Worm (Caenorhabditis elegans): Measurements from ENCODE around the gene twf-2.

Gene twf-2

DNA sequence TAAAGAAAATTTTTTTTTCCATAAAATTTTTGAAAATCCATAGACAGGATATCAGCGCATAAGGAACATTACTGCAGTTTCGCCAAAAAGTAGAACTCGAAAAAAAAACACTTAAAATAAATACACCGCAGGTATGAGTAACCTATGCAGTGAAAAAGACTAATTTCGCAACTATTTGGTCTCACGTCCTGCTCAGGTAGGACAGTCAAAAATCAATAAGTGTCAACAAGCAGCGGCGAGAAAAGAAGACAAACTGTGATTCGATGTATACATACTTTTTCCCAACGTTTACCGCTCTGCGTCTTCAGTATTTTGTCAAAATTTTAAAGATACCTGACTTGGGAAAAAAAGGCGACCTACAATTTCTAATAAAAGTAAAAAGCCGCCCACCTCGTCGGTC is 34.0 kb upstream of the twf-2 start:
- TF ChIP-seq cebp-1 (GFP tag; IDR thresholded peaks at IDR 0.05) (no peak; the same call in 1 of the 2 replicates), cebp-1 (tag; optimal IDR thresholded peaks at IDR 0.05) (peak; percentile 87), F55B11.4 (tag; optimal IDR thresholded peaks at IDR 0.05; ENCODE audit: borderline replicate concordance, insufficient read depth) (no peak), nfyb-1 (GFP tag; IDR thresholded peaks at IDR 0.05) (no peak)

DNA sequence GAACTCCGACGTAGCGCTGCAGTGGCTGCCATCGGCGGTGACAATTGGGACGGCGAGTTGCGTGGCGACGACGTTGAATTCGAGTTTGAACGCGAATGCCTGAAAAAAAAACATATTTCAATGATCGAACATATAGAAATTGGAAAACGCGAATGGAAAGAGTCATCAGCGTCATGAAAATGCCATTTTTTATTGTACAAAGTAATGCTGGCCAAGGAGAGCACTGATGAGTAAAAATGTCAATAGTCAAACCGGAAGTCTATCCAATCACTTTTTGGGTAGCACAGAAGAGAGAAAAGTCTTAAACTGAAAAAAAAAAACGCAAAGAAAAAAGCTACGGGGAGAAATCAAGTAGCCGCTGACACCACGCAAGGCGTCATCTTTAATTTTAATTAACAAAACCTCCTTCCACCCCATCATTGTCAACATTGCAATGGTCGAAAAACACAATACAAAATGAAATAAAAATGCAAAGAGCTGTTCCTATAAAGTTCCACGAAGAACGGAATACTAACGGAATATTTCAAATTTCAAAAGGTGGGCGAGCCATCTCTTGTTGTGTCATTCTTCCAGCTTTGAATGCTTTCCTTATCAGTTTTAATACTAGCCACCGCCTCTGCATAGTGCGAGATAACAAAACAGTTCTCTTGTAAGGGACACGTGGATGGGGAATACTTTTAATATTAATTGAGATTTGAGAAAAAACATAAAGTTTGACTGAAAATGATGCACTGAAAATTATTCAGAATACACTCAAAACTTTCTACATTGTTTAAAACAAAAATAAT is 32.6 kb upstream of the twf-2 start:
- no peak for TF ChIP-seq rec-8 (tag; optimal IDR thresholded peaks at IDR 0.05)
- no peak for TF ChIP-seq dpl-1 (GFP tag; optimal IDR thresholded peaks at IDR 0.05)
- no peak for TF ChIP-seq egrh-3 (GFP tag; IDR thresholded peaks at IDR 0.05)
- peak; percentile 45 for TF ChIP-seq nhr-80 (tag; optimal IDR thresholded peaks at IDR 0.05)
- TF ChIP-seq snpc-4 (GFP tag; optimal IDR thresholded peaks at IDR 0.05) = no peak
- no peak for TF ChIP-seq snpc-4 (tag; optimal IDR thresholded peaks at IDR 0.05)
- TF ChIP-seq B0336.3 (GFP tag; IDR thresholded peaks at IDR 0.05) = no peak
- TF ChIP-seq B0035.1 (tag; optimal IDR thresholded peaks at IDR 0.05) = no peak

DNA sequence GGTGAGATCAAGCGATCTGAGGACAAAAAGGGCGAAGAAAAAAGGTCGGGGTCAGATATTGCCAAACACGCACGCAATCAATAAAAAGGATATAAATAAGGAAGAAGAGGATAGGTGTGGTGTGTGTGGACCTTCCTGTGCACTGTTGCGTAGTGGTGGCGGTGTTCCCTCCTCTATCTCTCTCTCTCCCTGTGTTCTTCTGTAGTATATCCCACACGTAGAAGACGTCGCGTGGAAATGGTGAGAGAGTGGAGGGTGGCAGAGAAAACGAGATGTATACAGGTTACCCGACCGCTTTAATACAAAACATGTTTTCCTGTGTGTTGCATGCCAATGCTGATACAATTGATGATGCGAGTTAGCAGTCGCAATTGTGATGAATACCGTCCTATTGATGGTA is 31.4 kb upstream of the twf-2 start:
- TF ChIP-seq dox-1 (GFP tag; IDR thresholded peaks at IDR 0.05) (0 out of 2 replicates have a peak, but pooled peaks have one; percentile 23), nhr-27 (tag; optimal IDR thresholded peaks at IDR 0.05) (no peak), pbrm-1 (GFP tag; IDR thresholded peaks at IDR 0.05) (0 out of 2 replicates have a peak, but pooled peaks have one; percentile 16), ztf-25 (GFP tag; IDR thresholded peaks at IDR 0.05) (no peak), K12H6.12 (tag; optimal IDR thresholded peaks at IDR 0.05) (no peak)

- TF ChIP-seq lag-1 (GFP tag; IDR thresholded peaks at IDR 0.05) (no peak), tbx-9 (tag; optimal IDR thresholded peaks at IDR 0.05; ENCODE audit: borderline replicate concordance) (no peak), lsl-1 (GFP tag; optimal IDR thresholded peaks at IDR 0.05) (no peak), tlf-1 (GFP tag; optimal IDR thresholded peaks at IDR 0.05) (no peak), dox-1 (GFP tag; IDR thresholded peaks at IDR 0.05) (no peak), ztf-25 (GFP tag; IDR thresholded peaks at IDR 0.05) (no peak), zfh-2 (GFP tag; conservative IDR thresholded peaks at IDR 0.05) (peak; percentile 88), aptf-3 (GFP tag; IDR thresholded peaks at IDR 0.05) (0 out of 2 replicates have a peak, but pooled peaks have one; percentile 19), hmg-20 (GFP tag; IDR thresholded peaks at IDR 0.05) (no peak), die-1 (tag; optimal IDR thresholded peaks at IDR 0.05) (no peak)
Observed at ce11 chrX:16416790-16417330, 29.1 kb upstream of the twf-2 start, which contains the start of gene eat-17. Gene eat-17, minus strand, starts transcription at chrX:16416840.

ce11 chrX:16418396-16418795 is 27.6 kb upstream of the twf-2 start:
- TF ChIP-seq ceh-100 (GFP tag; IDR thresholded peaks at IDR 0.05) = no peak
- TF ChIP-seq mel-28 (tag; optimal IDR thresholded peaks at IDR 0.05; ENCODE audit: borderline replicate concordance) = no peak
- TF ChIP-seq efl-1 (GFP tag; optimal IDR thresholded peaks at IDR 0.05) = peak; percentile 75
- no peak for TF ChIP-seq Y95B8A.8 (GFP tag; IDR thresholded peaks at IDR 0.05)
- TF ChIP-seq mxl-1 (tag; optimal IDR thresholded peaks at IDR 0.05) = no peak
- no peak for TF ChIP-seq hsf-1 (GFP tag; IDR thresholded peaks at IDR 0.05)
- peak; percentile 28 for TF ChIP-seq dpl-1 (GFP tag; optimal IDR thresholded peaks at IDR 0.05)
- no peak for TF ChIP-seq ceh-79 (tag; optimal IDR thresholded peaks at IDR 0.05)
- TF ChIP-seq egrh-3 (GFP tag; IDR thresholded peaks at IDR 0.05) = 0 out of 2 replicates have a peak, but pooled peaks have one; percentile 19
- TF ChIP-seq bed-1 (GFP tag; IDR thresholded peaks at IDR 0.05) = no peak
- peak; percentile 70 for TF ChIP-seq madf-8 (GFP tag; conservative IDR thresholded peaks at IDR 0.05)
- no peak for TF ChIP-seq F52B5.7 (tag; optimal IDR thresholded peaks at IDR 0.05)
- TF ChIP-seq hmg-20 (GFP tag; IDR thresholded peaks at IDR 0.05) = no peak
- TF ChIP-seq B0336.3 (GFP tag; IDR thresholded peaks at IDR 0.05) = no peak
- no peak for TF ChIP-seq F37B4.10 (GFP tag; IDR thresholded peaks at IDR 0.05)
- TF ChIP-seq egl-44 (GFP tag; IDR thresholded peaks at IDR 0.05) = no peak
